Fruit fly (Drosophila melanogaster) whole organism, embryonic: Measurements from ENCODE around the gene CG9300.

Experiments used
- Bgb ChIP-seq: fragments of 200-800 bp; sonication (Bioruptor generic); IDR thresholded peaks from 2 replicates; pipeline ENCODE4 v1.3.6; 2022; ENCODE audit warnings: missing biosample characterization, missing genetic modification characterization; ENCODE audit not compliant: partially characterized antibody
- C15 ChIP-seq: fragments of 200-800 bp; sonication (Bioruptor generic); IDR thresholded peaks from 3 replicates; pipeline ENCODE4 v1.3.6; 2022; ENCODE audit warnings: missing biosample characterization, missing genetic modification characterization
- CG10274 ChIP-seq: fragments of 200-800 bp; sonication (Bioruptor generic); optimal IDR thresholded peaks from 3 replicates; lab custom pipeline; 2017; ENCODE audit warnings: missing biosample characterization, mild to moderate bottlenecking, missing genetic modification characterization
- CG10654 ChIP-seq: fragments of 200-800 bp; sonication (Bioruptor generic); optimal IDR thresholded peaks from 2 replicates; lab custom pipeline; 2016; ENCODE audit warnings: missing biosample characterization, missing genetic modification characterization
- CG11723 ChIP-seq: fragments of 200-800 bp; sonication (Bioruptor generic); optimal IDR thresholded peaks from 2 replicates; lab custom pipeline; 2017; ENCODE audit warnings: missing biosample characterization, mild to moderate bottlenecking, missing genetic modification characterization
- CG12219 ChIP-seq: fragments of 200-800 bp; sonication (Bioruptor generic); optimal IDR thresholded peaks from 3 replicates; lab custom pipeline; 2018; ENCODE audit warnings: missing biosample characterization, mild to moderate bottlenecking, missing genetic modification characterization
- CG12769 ChIP-seq: fragments of 200-800 bp; sonication (Bioruptor generic); optimal IDR thresholded peaks from 2 replicates; lab custom pipeline; 2019; ENCODE audit warnings: missing biosample characterization, mild to moderate bottlenecking, missing genetic modification characterization, moderate library complexity
- CG1529 ChIP-seq: fragments of 200-800 bp; sonication (Bioruptor generic); optimal IDR thresholded peaks from 3 replicates; lab custom pipeline; 2018; ENCODE audit warnings: missing biosample characterization, missing genetic modification characterization
- CG15514 ChIP-seq: fragments of 200-800 bp; sonication (Bioruptor generic); optimal IDR thresholded peaks from 3 replicates; lab custom pipeline; 2017; ENCODE audit warnings: missing biosample characterization, missing genetic modification characterization, mild to moderate bottlenecking, moderate library complexity, missing genetic modification reagents
- CG16779 ChIP-seq: fragments of 200-800 bp; sonication (Bioruptor generic); IDR thresholded peaks from 2 replicates; pipeline ENCODE4 v1.3.6; 2022; ENCODE audit warnings: missing biosample characterization, missing genetic modification characterization
- CG17802 ChIP-seq: fragments of 200-800 bp; sonication (Bioruptor generic); optimal IDR thresholded peaks from 2 replicates; lab custom pipeline; 2018; ENCODE audit warnings: missing biosample characterization, mild to moderate bottlenecking, missing genetic modification characterization, moderate library complexity
- CG2199 ChIP-seq: fragments of 200-800 bp; sonication (Bioruptor generic); IDR thresholded peaks from 3 replicates; pipeline ENCODE4 v1.3.6; 2022; ENCODE audit warnings: missing biosample characterization, missing genetic modification characterization
- CG33557 ChIP-seq: fragments of 200-800 bp; sonication (Bioruptor generic); optimal IDR thresholded peaks from 2 replicates; lab custom pipeline; 2019; ENCODE audit warnings: missing biosample characterization, mild to moderate bottlenecking, missing genetic modification characterization, moderate library complexity
- CG3847 ChIP-seq: fragments of 200-800 bp; sonication (Bioruptor generic); IDR thresholded peaks from 2 replicates; pipeline ENCODE4 v1.3.6; 2022; ENCODE audit warnings: missing biosample characterization, missing genetic modification characterization
- CG4404 ChIP-seq: fragments of 200-800 bp; sonication (Bioruptor generic); IDR thresholded peaks from 2 replicates; pipeline ENCODE4 v1.3.6; 2022; ENCODE audit warnings: missing biosample characterization, missing genetic modification characterization
- CG4707 ChIP-seq: fragments of 200-800 bp; sonication (Bioruptor generic); optimal IDR thresholded peaks from 2 replicates; lab custom pipeline; 2018; ENCODE audit warnings: missing biosample characterization, mild to moderate bottlenecking, missing genetic modification characterization, moderate library complexity
- CG6254 ChIP-seq: fragments of 200-800 bp; sonication (Bioruptor generic); optimal IDR thresholded peaks from 3 replicates; lab custom pipeline; 2017; ENCODE audit warnings: mild to moderate bottlenecking, missing biosample characterization, missing genetic modification reagents, missing genetic modification characterization
- CG7556 ChIP-seq: fragments of 200-800 bp; sonication (Bioruptor generic); optimal IDR thresholded peaks from 2 replicates; lab custom pipeline; 2017; ENCODE audit warnings: missing biosample characterization, mild to moderate bottlenecking, missing genetic modification characterization
- CG7745 ChIP-seq: fragments of 200-800 bp; sonication (Bioruptor generic); optimal IDR thresholded peaks from 2 replicates; lab custom pipeline; 2018; ENCODE audit warnings: missing biosample characterization, mild to moderate bottlenecking, missing genetic modification characterization, moderate library complexity
- CG9932 ChIP-seq: fragments of 200-800 bp; sonication (Bioruptor generic); IDR thresholded peaks from 2 replicates; pipeline ENCODE4 v1.3.6; 2022; ENCODE audit warnings: missing biosample characterization, missing genetic modification characterization
- CrebB ChIP-seq: fragments of 200-800 bp; sonication (Bioruptor generic); optimal IDR thresholded peaks from 3 replicates; lab custom pipeline; 2018; ENCODE audit warnings: missing biosample characterization, mild to moderate bottlenecking, missing genetic modification characterization
- Deaf1 ChIP-seq: fragments of 200-800 bp; optimal IDR thresholded peaks from 3 replicates; lab custom pipeline; 2019; ENCODE audit warnings: missing biosample characterization, mild to moderate bottlenecking, missing genetic modification characterization, moderate library complexity
- Dfd ChIP-seq, 2 experiments: fragments of >200 bp; optimal IDR thresholded peaks; 2 replicates each; lab custom pipeline; 2017; ENCODE audit warnings: missing biosample characterization in 2 of 2, missing genetic modification characterization in 2 of 2
- Fer3 ChIP-seq: fragments of 200-800 bp; sonication (Bioruptor generic); optimal IDR thresholded peaks from 2 replicates; lab custom pipeline; 2018; ENCODE audit warnings: missing biosample characterization, mild to moderate bottlenecking, missing genetic modification characterization, moderate library complexity
- Meics ChIP-seq: fragments of 200-800 bp; sonication (Bioruptor generic); optimal IDR thresholded peaks from 2 replicates; lab custom pipeline; 2017; ENCODE audit warnings: missing biosample characterization, mild to moderate bottlenecking, missing genetic modification characterization
- Nf-YA ChIP-seq: fragments of 200-800 bp; sonication (Bioruptor generic); IDR thresholded peaks from 2 replicates; pipeline ENCODE4 v1.3.6; 2022; ENCODE audit warnings: missing biosample characterization, missing genetic modification characterization
- Opbp ChIP-seq: fragments of 200-800 bp; sonication (Bioruptor generic); IDR thresholded peaks from 3 replicates; pipeline ENCODE4 v1.3.6; 2022; ENCODE audit warnings: missing biosample characterization, missing genetic modification characterization; ENCODE audit not compliant: partially characterized antibody
- Sin3A ChIP-seq: fragments of >200 bp; optimal IDR thresholded peaks from 2 replicates; lab custom pipeline; 2018
- Spps ChIP-seq: fragments of 200-800 bp; sonication (Bioruptor generic); optimal IDR thresholded peaks from 2 replicates; lab custom pipeline; 2018; ENCODE audit warnings: missing biosample characterization, mild to moderate bottlenecking, missing genetic modification characterization
- Sry-β ChIP-seq: fragments of 200-800 bp; sonication (Bioruptor generic); optimal IDR thresholded peaks from 2 replicates; lab custom pipeline; 2018; ENCODE audit warnings: missing biosample characterization, mild to moderate bottlenecking, missing genetic modification characterization, moderate library complexity
- bbx ChIP-seq: fragments of 200-800 bp; sonication (Bioruptor generic); IDR thresholded peaks from 2 replicates; pipeline ENCODE4 v1.3.6; 2022; ENCODE audit warnings: missing biosample characterization, missing genetic modification characterization; ENCODE audit not compliant: partially characterized antibody
- bowl ChIP-seq: fragments of 200-800 bp; sonication (Bioruptor generic); IDR thresholded peaks from 2 replicates; pipeline ENCODE4 v1.3.6; 2022; ENCODE audit warnings: missing biosample characterization, missing genetic modification characterization
- cad ChIP-seq: fragments of >200 bp; optimal IDR thresholded peaks from 2 replicates; lab custom pipeline; 2017; ENCODE audit warnings: missing biosample characterization, missing genetic modification characterization
- cg ChIP-seq: fragments of 200-800 bp; sonication (Bioruptor generic); optimal IDR thresholded peaks from 3 replicates; lab custom pipeline; 2019; ENCODE audit warnings: missing biosample characterization, mild to moderate bottlenecking, missing genetic modification characterization, moderate library complexity
- chif ChIP-seq, 2 experiments: fragments of 200-800 bp; sonication (Bioruptor generic); optimal IDR thresholded peaks; 3 replicates each; lab custom pipeline; 2016; ENCODE audit warnings: missing biosample characterization in 2 of 2, missing genetic modification characterization in 2 of 2
- chm ChIP-seq: fragments of 200-800 bp; sonication (Bioruptor generic); IDR thresholded peaks from 2 replicates; pipeline ENCODE4 v1.3.6; 2022; ENCODE audit warnings: missing biosample characterization, missing genetic modification characterization
- ci ChIP-seq: fragments of 200-800 bp; sonication (Bioruptor generic); IDR thresholded peaks from 3 replicates; pipeline ENCODE4 v1.3.6; 2022; ENCODE audit warnings: missing biosample characterization, missing genetic modification characterization
- crc ChIP-seq: fragments of 200-800 bp; sonication (Bioruptor generic); optimal IDR thresholded peaks from 2 replicates; lab custom pipeline; 2016; ENCODE audit warnings: missing biosample characterization, missing genetic modification characterization
- ewg ChIP-seq: fragments of 200-800 bp; sonication (Bioruptor generic); optimal IDR thresholded peaks from 3 replicates; lab custom pipeline; 2017; ENCODE audit warnings: mild to moderate bottlenecking, missing biosample characterization, missing genetic modification reagents, missing genetic modification characterization
- exex ChIP-seq: fragments of 200-800 bp; sonication (Bioruptor generic); optimal IDR thresholded peaks from 4 replicates; lab custom pipeline; 2018; ENCODE audit warnings: missing biosample characterization, mild to moderate bottlenecking, missing genetic modification characterization, moderate library complexity
- gsb ChIP-seq: fragments of 200-800 bp; sonication (Bioruptor generic); IDR thresholded peaks from 2 replicates; pipeline ENCODE4 v1.3.6; 2022; ENCODE audit warnings: missing biosample characterization, missing genetic modification characterization
- hkb ChIP-seq, 2 experiments: fragments of 200-800 bp in 1 of 2; fragments of >200 bp in 1 of 2; sonication (Bioruptor generic) in 1 of 2; IDR thresholded peaks in 1 of 2; optimal IDR thresholded peaks in 1 of 2; 2 replicates each; pipeline versions ENCODE4 v1.3.6 to Lab custom; 2017 to 2022; ENCODE audit warnings: missing biosample characterization in 1 of 2, missing genetic modification characterization in 1 of 2
- jing ChIP-seq: fragments of 200-800 bp; sonication (Bioruptor generic); optimal IDR thresholded peaks from 2 replicates; lab custom pipeline; 2018; ENCODE audit warnings: missing biosample characterization, mild to moderate bottlenecking, missing genetic modification characterization
- pros ChIP-seq: fragments of 200-800 bp; sonication (Bioruptor generic); optimal IDR thresholded peaks from 3 replicates; lab custom pipeline; 2019; ENCODE audit warnings: missing biosample characterization, mild to moderate bottlenecking, missing genetic modification characterization, moderate library complexity
- row ChIP-seq: fragments of 200-800 bp; sonication (Bioruptor generic); IDR thresholded peaks from 3 replicates; pipeline ENCODE4 v1.3.6; 2022; ENCODE audit warnings: missing biosample characterization, missing genetic modification characterization
- seq ChIP-seq: fragments of 200-800 bp; sonication (Bioruptor generic); IDR thresholded peaks from 2 replicates; pipeline ENCODE4 v1.3.6; 2022; ENCODE audit warnings: missing biosample characterization, missing genetic modification characterization
- sob ChIP-seq: fragments of 200-800 bp; sonication (Bioruptor generic); IDR thresholded peaks from 2 replicates; pipeline ENCODE4 v1.3.6; 2022; ENCODE audit warnings: missing biosample characterization, missing genetic modification characterization
- tin ChIP-seq: fragments of 200-800 bp; sonication (Bioruptor generic); optimal IDR thresholded peaks from 3 replicates; lab custom pipeline; 2016; ENCODE audit warnings: missing biosample characterization, missing genetic modification characterization
- trh ChIP-seq: fragments of 200-800 bp; sonication (Bioruptor generic); optimal IDR thresholded peaks from 2 replicates; lab custom pipeline; 2016; ENCODE audit warnings: missing biosample characterization, missing genetic modification characterization
- z ChIP-seq: fragments of 200-800 bp; sonication (Bioruptor generic); IDR thresholded peaks from 3 replicates; pipeline ENCODE4 v1.3.6; 2022; ENCODE audit warnings: missing biosample characterization, missing genetic modification characterization

CG9300 gene

DNA sequence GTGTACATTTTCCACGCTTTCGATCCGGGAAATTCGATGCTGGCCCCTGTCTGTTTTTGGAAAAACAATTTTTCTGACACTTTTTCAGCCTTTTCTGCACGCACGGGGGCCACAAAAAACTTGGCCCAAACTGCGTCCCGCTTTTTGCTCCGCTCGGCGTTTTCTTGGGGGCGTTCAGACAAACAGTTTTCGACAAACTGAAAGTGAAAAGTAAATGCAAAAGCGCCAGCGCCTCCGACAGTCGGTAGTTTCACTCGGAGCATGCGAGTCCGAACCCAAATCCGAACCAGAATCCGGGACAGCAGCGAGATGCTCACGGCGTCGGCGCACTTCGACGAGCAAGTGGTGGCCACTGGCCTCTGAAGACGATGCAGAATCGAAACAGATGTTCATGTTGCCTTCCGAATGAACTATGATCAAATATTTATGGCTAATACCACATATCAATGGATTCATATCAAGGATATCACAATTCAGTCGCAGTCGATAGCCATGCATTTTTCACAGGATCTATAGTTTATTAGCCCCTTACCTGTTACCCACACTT, 32.2 kb downstream of the CG9300 start, which contains the start of gene Shal (continued):
- TF ChIP-seq gsb (GFP tag; lab: Robert Waterston, UW) (no peak), CG12769 (tag; lab: Kevin White, UChicago) (peak; percentile 6), CG9932 (GFP tag; lab: Robert Waterston, UW) (peak; percentile 21; the same call in 1 of the 2 replicates), CG4404 (GFP tag; lab: Robert Waterston, UW) (no peak), chm (GFP tag; lab: Robert Waterston, UW) (peak; percentile 56; the same call in 1 of the 2 replicates), Sin3A (lab: Kevin White, UChicago) (no peak), Dfd (GFP tag; optimal IDR thresholded peaks at IDR 0.05; lab: Kevin White, UChicago) (no peak), CG11723 (GFP tag; lab: Kevin White, UChicago) (no peak), Bgb (peak; percentile 22; the same call in 1 of the 2 replicates), Sry-β (GFP tag; lab: Kevin White, UChicago) (no peak), exex (tag; lab: Kevin White, UChicago) (no peak), CG7556 (GFP tag; lab: Kevin White, UChicago) (no peak), CG12219 (no peak), crc (GFP tag; lab: Kevin White, UChicago) (no peak), row (GFP tag; lab: Robert Waterston, UW) (peak; percentile 8; the same call in 1 of the 3 replicates), CG6254 (GFP tag; lab: Kevin White, UChicago) (no peak), chif (GFP tag; optimal IDR thresholded peaks at IDR 0.05; lab: Kevin White, UChicago) (no peak), Nf-YA (GFP tag; lab: Robert Waterston, UW) (no peak), CG15514 (GFP tag; lab: Kevin White, UChicago) (peak; percentile 93), Meics (GFP tag; lab: Kevin White, UChicago) (no peak), CG3847 (GFP tag; lab: Robert Waterston, UW) (no peak), seq (GFP tag; lab: Robert Waterston, UW) (0 out of 2 replicates have a peak, but pooled peaks have one; percentile 6), Spps (tag; lab: Kevin White, UChicago) (no peak), sob (GFP tag; lab: Robert Waterston, UW) (no peak), tin (no peak), CG16779 (GFP tag; lab: Robert Waterston, UW) (peak; percentile 26; the same call in 1 of the 2 replicates), bbx (GFP tag; lab: Robert Waterston, UW) (no peak), C15 (GFP tag; lab: Robert Waterston, UW) (0 out of 3 replicates have a peak, but pooled peaks have one; percentile 19), Opbp (GFP tag; lab: Robert Waterston, UW) (0 out of 3 replicates have a peak, but pooled peaks have one; percentile 20), bowl (GFP tag; lab: Robert Waterston, UW) (no peak), hkb (optimal IDR thresholded peaks at IDR 0.05; lab: Kevin White, UChicago) (no peak), hkb (GFP tag; IDR thresholded peaks at IDR 0.05; lab: Robert Waterston, UW) (no peak), ewg (GFP tag; lab: Kevin White, UChicago) (peak; percentile 86), Deaf1 (tag; lab: Kevin White, UChicago) (peak; percentile 93), ci (GFP tag; lab: Robert Waterston, UW) (no peak), CG1529 (GFP tag; lab: Kevin White, UChicago) (no peak), CG17802 (peak; percentile 49), CG2199 (GFP tag; lab: Robert Waterston, UW) (no peak), pros (GFP tag; lab: Kevin White, UChicago) (no peak), trh (GFP tag; lab: Kevin White, UChicago) (no peak)

- TF ChIP-seq ci (GFP tag; lab: Robert Waterston, UW) (no peak), cad (GFP tag; lab: Kevin White, UChicago) (no peak), cg (GFP tag; lab: Kevin White, UChicago) (no peak), CG33557 (GFP tag; lab: Kevin White, UChicago) (no peak), jing (no peak), CG10274 (GFP tag; lab: Kevin White, UChicago) (no peak), Fer3 (tag; lab: Kevin White, UChicago) (no peak), CG4707 (GFP tag; lab: Kevin White, UChicago) (no peak), CG7745 (tag; lab: Kevin White, UChicago) (no peak), z (GFP tag; lab: Robert Waterston, UW) (no peak), Deaf1 (tag; lab: Kevin White, UChicago) (peak; percentile 49), CG10654 (GFP tag; lab: Kevin White, UChicago) (no peak), CrebB (no peak)
Observed at dm6 chr3L:19585979-19586378, 33.8 kb downstream of the CG9300 start, which contains the start of the genes CG9231 and CG9330. Gene CG9231 (minus strand): TSS chr3L:19586003. Gene CG9330 (plus strand): TSS chr3L:19586253.
